Fruit fly (Drosophila melanogaster): ENCODE data around the gene CG2680.

dm6 chrX:2677024-2677589 is 30.1 kb downstream of the CG2680 start:
- TF ChIP-seq Hsf (GFP tag; optimal IDR thresholded peaks at IDR 0.05) (no peak), CG2889 (GFP tag; IDR thresholded peaks at IDR 0.05) (no peak), CG11085 (GFP tag; IDR thresholded peaks at IDR 0.05) (no peak), CG11560 (tag; IDR thresholded peaks at IDR 0.05) (no peak), corto (GFP tag; optimal IDR thresholded peaks at IDR 0.05) (no peak), Awh (GFP tag; IDR thresholded peaks at IDR 0.05) (no peak), en (GFP tag; optimal IDR thresholded peaks at IDR 0.05) (no peak), B-H2 (GFP tag; optimal IDR thresholded peaks at IDR 0.05) (no peak), bab2 (GFP tag; optimal IDR thresholded peaks at IDR 0.05) (no peak), Oaz (GFP tag; IDR thresholded peaks at IDR 0.05) (no peak), Chrac-16 (GFP tag; optimal IDR thresholded peaks at IDR 0.05) (no peak), CG3838 (GFP tag; optimal IDR thresholded peaks at IDR 0.05) (no peak)

Measured in whole organism, embryonic.